Fruit fly (Drosophila melanogaster): ENCODE data around the gene Atg1.

The Atg1 gene

dm6 chr3L:12789875-12790373 is 15.0 kb downstream of the Atg1 start, which contains the start of gene CG42709 (continued):
- no peak for TF ChIP-seq ind (GFP tag; optimal IDR thresholded peaks at IDR 0.05)
- TF ChIP-seq Xrp1 (GFP tag; IDR thresholded peaks at IDR 0.05) = no peak
- TF ChIP-seq nmo (GFP tag; optimal IDR thresholded peaks at IDR 0.05) = no peak
- no peak for TF ChIP-seq CG18764 (GFP tag; optimal IDR thresholded peaks at IDR 0.05)
- TF ChIP-seq CG1024 (GFP tag; IDR thresholded peaks at IDR 0.05) = no peak
- no peak for TF ChIP-seq CG4617 (GFP tag; optimal IDR thresholded peaks at IDR 0.05; ENCODE audit: borderline replicate concordance)
- TF ChIP-seq CG9797 (GFP tag; optimal IDR thresholded peaks at IDR 0.05) = no peak
- TF ChIP-seq CG4328 (GFP tag; optimal IDR thresholded peaks at IDR 0.05) = no peak
- no peak for TF ChIP-seq pzg (GFP tag; optimal IDR thresholded peaks at IDR 0.05)
- no peak for TF ChIP-seq tna (GFP tag; IDR thresholded peaks at IDR 0.05; ENCODE audit: partially characterized antibody)
- TF ChIP-seq CG34422 (GFP tag; IDR thresholded peaks at IDR 0.05) = no peak
- TF ChIP-seq CG32772 (GFP tag; IDR thresholded peaks at IDR 0.05) = no peak
- TF ChIP-seq Dll (GFP tag; IDR thresholded peaks at IDR 0.05; ENCODE audit: partially characterized antibody) = peak; percentile 21; the same call in 1 of the 4 replicates
- TF ChIP-seq CG17361 (GFP tag; IDR thresholded peaks at IDR 0.05) = no peak
- TF ChIP-seq ci (GFP tag; IDR thresholded peaks at IDR 0.05) = peak; percentile 19; the same call in 1 of the 3 replicates
- TF ChIP-seq jigr1 (GFP tag; IDR thresholded peaks at IDR 0.05) = no peak
- TF ChIP-seq CG3163 (GFP tag; optimal IDR thresholded peaks at IDR 0.05) = peak; percentile 85
- no peak for TF ChIP-seq CG3847 (GFP tag; IDR thresholded peaks at IDR 0.05)
- no peak for TF ChIP-seq CG15479 (GFP tag; optimal IDR thresholded peaks at IDR 0.05)
- TF ChIP-seq CG16815 (GFP tag; optimal IDR thresholded peaks at IDR 0.05) = no peak
- peak in 1 of 2 experiments; percentile 31 for TF ChIP-seq Hr78 (GFP tag; optimal IDR thresholded peaks at IDR 0.05)
- TF ChIP-seq CG2678 (tag; optimal IDR thresholded peaks at IDR 0.05) = no peak
- TF ChIP-seq ap (GFP tag; IDR thresholded peaks at IDR 0.05) = no peak
- no peak for TF ChIP-seq CG14667 (GFP tag; IDR thresholded peaks at IDR 0.05)
- TF ChIP-seq aop (GFP tag; IDR thresholded peaks at IDR 0.05) = no peak
- no peak for TF ChIP-seq Ssrp (tag; optimal IDR thresholded peaks at IDR 0.05)
- TF ChIP-seq HmgZ (tag; optimal IDR thresholded peaks at IDR 0.05) = no peak
- no peak for TF ChIP-seq Gsc (GFP tag; IDR thresholded peaks at IDR 0.05)
- TF ChIP-seq Fer2 (tag; optimal IDR thresholded peaks at IDR 0.05) = no peak
- no peak for TF ChIP-seq CG6654 (GFP tag; optimal IDR thresholded peaks at IDR 0.05)
- peak; percentile 21 for TF ChIP-seq CG34376 (GFP tag; optimal IDR thresholded peaks at IDR 0.05)
- no peak for TF ChIP-seq D (optimal IDR thresholded peaks at IDR 0.05)
- TF ChIP-seq D (GFP tag; optimal IDR thresholded peaks at IDR 0.05) = no peak
- no peak for TF ChIP-seq Lpt (GFP tag; optimal IDR thresholded peaks at IDR 0.05)
- TF ChIP-seq corto (GFP tag; optimal IDR thresholded peaks at IDR 0.05) = peak; percentile 13
- no peak for TF ChIP-seq CG10209 (GFP tag; optimal IDR thresholded peaks at IDR 0.05)
- TF ChIP-seq CG15011 (GFP tag; optimal IDR thresholded peaks at IDR 0.05) = no peak
- TF ChIP-seq amos (GFP tag; IDR thresholded peaks at IDR 0.05; ENCODE audit: partially characterized antibody) = no peak; the same call in 1 of the 2 replicates
- no peak for TF ChIP-seq CG2129 (GFP tag; IDR thresholded peaks at IDR 0.05; ENCODE audit: partially characterized antibody)
- no peak for TF ChIP-seq CG15601 (tag; optimal IDR thresholded peaks at IDR 0.05)
- peak; percentile 11 for TF ChIP-seq sug (tag; optimal IDR thresholded peaks at IDR 0.05)
- no peak for TF ChIP-seq Meics (GFP tag; optimal IDR thresholded peaks at IDR 0.05)
- TF ChIP-seq Rfx (GFP tag; IDR thresholded peaks at IDR 0.05) = no peak
- TF ChIP-seq br (optimal IDR thresholded peaks at IDR 0.05) = no peak
- no peak for TF ChIP-seq bowl (GFP tag; IDR thresholded peaks at IDR 0.05)
- 0 out of 3 replicates have a peak, but pooled peaks have one; percentile 32 for TF ChIP-seq CG2199 (GFP tag; IDR thresholded peaks at IDR 0.05)
- no peak for TF ChIP-seq CG31365 (tag; optimal IDR thresholded peaks at IDR 0.05)
- TF ChIP-seq Doc3 (GFP tag; IDR thresholded peaks at IDR 0.05; ENCODE audit: partially characterized antibody) = no peak
- TF ChIP-seq CG3726 (GFP tag; IDR thresholded peaks at IDR 0.05) = no peak
- no peak for TF ChIP-seq vnd (GFP tag; IDR thresholded peaks at IDR 0.05; ENCODE audit: partially characterized antibody)
- TF ChIP-seq zen2 (GFP tag; IDR thresholded peaks at IDR 0.05; ENCODE audit: partially characterized antibody) = peak; percentile 21; the same call in 1 of the 3 replicates

Data from whole organism, embryonic.